Fruit fly (Drosophila melanogaster) whole organism, embryonic: ENCODE results near the gene Ldaf1.

ENCODE experiments used
- Ada2b ChIP-seq: fragments of 200-800 bp; sonication (Bioruptor generic); IDR thresholded peaks from 2 replicates; pipeline ENCODE4 v1.3.6; 2022; ENCODE audit warnings: missing biosample characterization, missing genetic modification characterization
- CG10565 ChIP-seq: fragments of 200-800 bp; sonication (Bioruptor generic); optimal IDR thresholded peaks from 3 replicates; lab custom pipeline; 2016; ENCODE audit warnings: missing biosample characterization, mild to moderate bottlenecking, missing genetic modification characterization
- CG11456 ChIP-seq: fragments of 200-800 bp; sonication (Bioruptor generic); IDR thresholded peaks from 3 replicates; pipeline ENCODE4 v1.3.6; 2022; ENCODE audit warnings: missing biosample characterization, missing genetic modification characterization
- CG11504 ChIP-seq: fragments of 200-800 bp; sonication (Bioruptor generic); optimal IDR thresholded peaks from 3 replicates; lab custom pipeline; 2019; ENCODE audit warnings: missing biosample characterization, mild to moderate bottlenecking, missing genetic modification characterization, moderate library complexity
- CG12299 ChIP-seq: fragments of 200-800 bp; sonication (Bioruptor generic); optimal IDR thresholded peaks from 2 replicates; lab custom pipeline; 2018; ENCODE audit warnings: missing biosample characterization, mild to moderate bottlenecking, missing genetic modification characterization
- CG12942 ChIP-seq: fragments of 200-800 bp; sonication (Bioruptor generic); optimal IDR thresholded peaks from 3 replicates; lab custom pipeline; 2016; ENCODE audit warnings: missing biosample characterization, missing genetic modification characterization
- CG13296 ChIP-seq: fragments of 200-800 bp; sonication (Bioruptor generic); optimal IDR thresholded peaks from 3 replicates; lab custom pipeline; 2018; ENCODE audit warnings: missing biosample characterization, mild to moderate bottlenecking, missing genetic modification characterization
- CG14860 ChIP-seq: fragments of 200-800 bp; sonication (Bioruptor generic); IDR thresholded peaks from 3 replicates; pipeline ENCODE4 v1.3.6; 2022; ENCODE audit warnings: missing biosample characterization, missing genetic modification characterization; ENCODE audit not compliant: partially characterized antibody
- CG17385 ChIP-seq: fragments of 200-800 bp; sonication (Bioruptor generic); optimal IDR thresholded peaks from 3 replicates; lab custom pipeline; 2018; ENCODE audit warnings: missing biosample characterization, mild to moderate bottlenecking, missing genetic modification characterization
- CG2875 ChIP-seq: fragments of 200-800 bp; sonication (Bioruptor generic); optimal IDR thresholded peaks from 2 replicates; lab custom pipeline; 2017; ENCODE audit warnings: missing biosample characterization, mild to moderate bottlenecking, missing genetic modification characterization, missing genetic modification reagents
- CG5180 ChIP-seq: fragments of 200-800 bp; sonication (Bioruptor generic); optimal IDR thresholded peaks from 3 replicates; lab custom pipeline; 2017; ENCODE audit warnings: missing biosample characterization, missing genetic modification characterization, mild to moderate bottlenecking, moderate library complexity, missing genetic modification reagents
- CG7357 ChIP-seq: fragments of 200-800 bp; sonication (Bioruptor generic); IDR thresholded peaks from 3 replicates; pipeline ENCODE4 v1.3.6; 2022; ENCODE audit warnings: missing biosample characterization, missing genetic modification characterization
- CG7786 ChIP-seq: fragments of 200-800 bp; sonication (Bioruptor generic); optimal IDR thresholded peaks from 2 replicates; lab custom pipeline; 2016; ENCODE audit warnings: missing biosample characterization, missing genetic modification characterization
- CG9876 ChIP-seq: fragments of 200-800 bp; sonication (Bioruptor generic); optimal IDR thresholded peaks from 2 replicates; lab custom pipeline; 2016; ENCODE audit warnings: missing biosample characterization, missing genetic modification characterization
- CG9932 ChIP-seq: fragments of 200-800 bp; sonication (Bioruptor generic); IDR thresholded peaks from 2 replicates; pipeline ENCODE4 v1.3.6; 2022; ENCODE audit warnings: missing biosample characterization, missing genetic modification characterization
- CrebB ChIP-seq: fragments of 200-800 bp; sonication (Bioruptor generic); optimal IDR thresholded peaks from 3 replicates; lab custom pipeline; 2018; ENCODE audit warnings: missing biosample characterization, mild to moderate bottlenecking, missing genetic modification characterization
- Dbx ChIP-seq: fragments of 200-800 bp; sonication (Bioruptor generic); IDR thresholded peaks from 3 replicates; pipeline ENCODE4 v1.3.6; 2022; ENCODE audit warnings: missing biosample characterization, missing genetic modification characterization
- Gug ChIP-seq: fragments of 200-800 bp; sonication (Bioruptor generic); IDR thresholded peaks from 4 replicates; pipeline ENCODE4 v1.3.6; 2022; ENCODE audit warnings: missing biosample characterization, missing genetic modification characterization
- HmgZ ChIP-seq: fragments of 200-800 bp; sonication (Bioruptor generic); optimal IDR thresholded peaks from 2 replicates; lab custom pipeline; 2018; ENCODE audit warnings: missing biosample characterization, mild to moderate bottlenecking, missing genetic modification characterization
- Hmx ChIP-seq: fragments of 200-800 bp; sonication (Bioruptor generic); optimal IDR thresholded peaks from 2 replicates; lab custom pipeline; 2016; ENCODE audit warnings: missing biosample characterization, missing genetic modification characterization
- Hr39 ChIP-seq: fragments of >200 bp; optimal IDR thresholded peaks from 2 replicates; lab custom pipeline; 2017
- Jarid2 ChIP-seq: fragments of 200-800 bp; sonication (Bioruptor generic); optimal IDR thresholded peaks from 3 replicates; lab custom pipeline; 2017; ENCODE audit warnings: mild to moderate bottlenecking, missing biosample characterization, missing genetic modification reagents, missing genetic modification characterization
- PHDP ChIP-seq: fragments of 200-800 bp; sonication (Bioruptor generic); optimal IDR thresholded peaks from 3 replicates; lab custom pipeline; 2018; ENCODE audit warnings: missing biosample characterization, mild to moderate bottlenecking, missing genetic modification characterization, moderate library complexity
- Sin3A ChIP-seq: fragments of >200 bp; optimal IDR thresholded peaks from 2 replicates; lab custom pipeline; 2018
- Trl ChIP-seq, 3 experiments: fragments of >200 bp in 2 of 3; fragments of 200-800 bp in 1 of 3; sonication (Bioruptor generic) in 1 of 3; optimal IDR thresholded peaks; 2 replicates in 1 of 3; 3 replicates in 2 of 3; lab custom pipeline; 2016 to 2017; ENCODE audit warnings: missing biosample characterization in 1 of 3, missing genetic modification characterization in 1 of 3
- Xbp1 ChIP-seq: fragments of 200-800 bp; sonication (Bioruptor generic); optimal IDR thresholded peaks from 3 replicates; lab custom pipeline; 2016; ENCODE audit warnings: missing biosample characterization, mild to moderate bottlenecking, missing genetic modification characterization
- YL-1 ChIP-seq: fragments of 200-800 bp; sonication (Bioruptor generic); optimal IDR thresholded peaks from 3 replicates; lab custom pipeline; 2017; ENCODE audit warnings: missing biosample characterization, mild to moderate bottlenecking, missing genetic modification characterization
- caup ChIP-seq: fragments of 200-800 bp; sonication (Bioruptor generic); optimal IDR thresholded peaks from 3 replicates; lab custom pipeline; 2017; ENCODE audit warnings: missing biosample characterization, mild to moderate bottlenecking, missing genetic modification characterization, moderate library complexity; ENCODE audit not compliant: severe bottlenecking
- chinmo ChIP-seq: fragments of 200-800 bp; sonication (Bioruptor generic); IDR thresholded peaks from 4 replicates; pipeline ENCODE4 v1.3.6; 2022; ENCODE audit warnings: missing biosample characterization, missing genetic modification characterization; ENCODE audit not compliant: partially characterized antibody
- da ChIP-seq: fragments of 200-800 bp; sonication (Bioruptor generic); optimal IDR thresholded peaks from 2 replicates; lab custom pipeline; 2016; ENCODE audit warnings: missing biosample characterization, missing genetic modification characterization
- dpn ChIP-seq, 2 experiments: fragments of 200-800 bp; sonication (Bioruptor generic); optimal IDR thresholded peaks; 3 replicates each; lab custom pipeline; 2016; ENCODE audit warnings: missing biosample characterization in 2 of 2, missing genetic modification characterization in 2 of 2
- emc ChIP-seq: fragments of 200-800 bp; sonication (Bioruptor generic); optimal IDR thresholded peaks from 2 replicates; lab custom pipeline; 2016; ENCODE audit warnings: missing biosample characterization, missing genetic modification characterization
- ewg ChIP-seq: fragments of 200-800 bp; sonication (Bioruptor generic); optimal IDR thresholded peaks from 3 replicates; lab custom pipeline; 2017; ENCODE audit warnings: mild to moderate bottlenecking, missing biosample characterization, missing genetic modification reagents, missing genetic modification characterization
- insv ChIP-seq, 2 experiments: fragments of 200-800 bp; sonication (Bioruptor generic); optimal IDR thresholded peaks; 3 replicates each; lab custom pipeline; 2016 to 2018; ENCODE audit warnings: missing biosample characterization in 2 of 2, missing genetic modification characterization in 2 of 2
- kni ChIP-seq: fragments of 200-800 bp; sonication (Bioruptor generic); optimal IDR thresholded peaks from 3 replicates; lab custom pipeline; 2017; ENCODE audit warnings: mild to moderate bottlenecking, missing biosample characterization, missing genetic modification reagents, missing genetic modification characterization
- lab ChIP-seq: fragments of 200-800 bp; sonication (Bioruptor generic); optimal IDR thresholded peaks from 3 replicates; lab custom pipeline; 2017; ENCODE audit warnings: missing biosample characterization, missing genetic modification characterization, mild to moderate bottlenecking, moderate library complexity, missing genetic modification reagents
- mirr ChIP-seq: fragments of 200-800 bp; sonication (Bioruptor generic); optimal IDR thresholded peaks from 3 replicates; lab custom pipeline; 2018; ENCODE audit warnings: missing biosample characterization, mild to moderate bottlenecking, missing genetic modification characterization
- nom ChIP-seq: fragments of 200-800 bp; sonication (Bioruptor generic); optimal IDR thresholded peaks from 2 replicates; lab custom pipeline; 2017; ENCODE audit warnings: missing biosample characterization, missing genetic modification characterization, mild to moderate bottlenecking, moderate library complexity, missing genetic modification reagents
- pnt ChIP-seq: fragments of 200-800 bp; sonication (Bioruptor generic); optimal IDR thresholded peaks from 3 replicates; lab custom pipeline; 2016; ENCODE audit warnings: missing biosample characterization, missing genetic modification characterization
- prd ChIP-seq, 3 experiments: fragments of >200 bp in 2 of 3; fragments of 200-800 bp in 1 of 3; sonication (Bioruptor generic) in 1 of 3; optimal IDR thresholded peaks in 2 of 3; IDR thresholded peaks in 1 of 3; 2 replicates in 2 of 3; 3 replicates in 1 of 3; pipeline versions ENCODE4 v1.3.6 to Lab custom; 2017 to 2022; ENCODE audit warnings: missing biosample characterization in 1 of 3, missing genetic modification characterization in 1 of 3
- so ChIP-seq: fragments of 200-800 bp; sonication (Bioruptor generic); IDR thresholded peaks from 3 replicates; pipeline ENCODE4 v1.3.6; 2022; ENCODE audit warnings: missing biosample characterization, missing genetic modification characterization
- ssp ChIP-seq: fragments of 200-800 bp; sonication (Bioruptor generic); IDR thresholded peaks from 2 replicates; pipeline ENCODE4 v1.3.6; 2022; ENCODE audit warnings: missing biosample characterization, missing genetic modification characterization
- stc ChIP-seq: fragments of 200-800 bp; sonication (Bioruptor generic); IDR thresholded peaks from 2 replicates; pipeline ENCODE4 v1.3.6; 2022; ENCODE audit warnings: missing biosample characterization, missing genetic modification characterization
- tap ChIP-seq: fragments of 200-800 bp; optimal IDR thresholded peaks from 3 replicates; lab custom pipeline; 2019; ENCODE audit warnings: missing biosample characterization, mild to moderate bottlenecking, missing genetic modification characterization, moderate library complexity
- twi ChIP-seq: fragments of 200-800 bp; optimal IDR thresholded peaks from 2 replicates; lab custom pipeline; 2019; ENCODE audit warnings: missing biosample characterization, mild to moderate bottlenecking, missing genetic modification characterization, moderate library complexity
- unpg ChIP-seq: fragments of 200-800 bp; sonication (Bioruptor generic); optimal IDR thresholded peaks from 3 replicates; lab custom pipeline; 2018; ENCODE audit warnings: missing biosample characterization, mild to moderate bottlenecking, missing genetic modification characterization, moderate library complexity
- vfl ChIP-seq: fragments of 200-800 bp; sonication (Bioruptor generic); optimal IDR thresholded peaks from 2 replicates; lab custom pipeline; 2016; ENCODE audit warnings: missing biosample characterization, missing genetic modification characterization
- vnd ChIP-seq: fragments of 200-800 bp; sonication (Bioruptor generic); IDR thresholded peaks from 3 replicates; pipeline ENCODE4 v1.3.6; 2022; ENCODE audit warnings: missing biosample characterization, missing genetic modification characterization; ENCODE audit not compliant: partially characterized antibody
- zf30C ChIP-seq: fragments of 200-800 bp; sonication (Bioruptor generic); optimal IDR thresholded peaks from 3 replicates; lab custom pipeline; 2018; ENCODE audit warnings: missing biosample characterization, mild to moderate bottlenecking, missing genetic modification characterization

Ldaf1 gene

dm6 chrX:1889926-1890325, 11.8 kb downstream of the Ldaf1 start, which contains the start of the genes trr and mRpL16 (continued):
- TF ChIP-seq so (no peak), CG9932 (peak; percentile 66), zf30C (GFP tag; lab: Kevin White, UChicago) (no peak), prd (optimal IDR thresholded peaks at IDR 0.05; lab: Kevin White, UChicago) (no peak), prd (GFP tag; IDR thresholded peaks at IDR 0.05; lab: Robert Waterston, UW) (peak; percentile 58; the same call in 2 of the 3 replicates), CG12942 (GFP tag; lab: Kevin White, UChicago) (peak; percentile 6), HmgZ (peak; percentile 31), Gug (GFP tag; lab: Robert Waterston, UW) (peak; percentile 30; the same call in 1 of the 4 replicates), CG17385 (GFP tag; lab: Kevin White, UChicago) (no peak), vnd (GFP tag; lab: Robert Waterston, UW) (peak; percentile 71), lab (GFP tag; lab: Kevin White, UChicago) (no peak), Hmx (GFP tag; lab: Kevin White, UChicago) (no peak), CG11456 (GFP tag; lab: Robert Waterston, UW) (0 out of 3 replicates have a peak, but pooled peaks have one; percentile 46), mirr (GFP tag; lab: Kevin White, UChicago) (peak; percentile 40), Dbx (GFP tag; lab: Robert Waterston, UW) (peak; percentile 71), dpn (GFP tag; optimal IDR thresholded peaks at IDR 0.05; lab: Kevin White, UChicago) (peak; percentile 33 to 39), ewg (GFP tag; lab: Kevin White, UChicago) (peak; percentile 4), ssp (peak; percentile 88), Trl (optimal IDR thresholded peaks at IDR 0.05; lab: Kevin White, UChicago) (no peak), Trl (GFP tag; optimal IDR thresholded peaks at IDR 0.05; lab: Kevin White, UChicago) (peak; percentile 24), CG7786 (GFP tag; lab: Kevin White, UChicago) (peak; percentile 58), Sin3A (peak; percentile 97), CG5180 (GFP tag; lab: Kevin White, UChicago) (no peak), vfl (GFP tag; lab: Kevin White, UChicago) (no peak), unpg (GFP tag; lab: Kevin White, UChicago) (peak; percentile 39), CrebB (tag; lab: Kevin White, UChicago) (peak; percentile 2), CG9876 (GFP tag; lab: Kevin White, UChicago) (no peak), tap (tag; lab: Kevin White, UChicago) (no peak), Jarid2 (GFP tag; lab: Kevin White, UChicago) (no peak), emc (GFP tag; lab: Kevin White, UChicago) (no peak), caup (GFP tag; lab: Kevin White, UChicago) (peak; percentile 36), twi (tag; lab: Kevin White, UChicago) (peak; percentile 39), CG10565 (GFP tag; lab: Kevin White, UChicago) (no peak), Ada2b (GFP tag; lab: Robert Waterston, UW) (no peak), CG7357 (GFP tag; lab: Robert Waterston, UW) (0 out of 3 replicates have a peak, but pooled peaks have one; percentile 30), pnt (GFP tag; lab: Kevin White, UChicago) (peak; percentile 3), kni (no peak), stc (GFP tag; lab: Robert Waterston, UW) (no peak), chinmo (GFP tag; lab: Robert Waterston, UW) (0 out of 4 replicates have a peak, but pooled peaks have one; percentile 59), PHDP (tag; lab: Kevin White, UChicago) (no peak), CG11504 (tag; lab: Kevin White, UChicago) (peak; percentile 90), insv (GFP tag; optimal IDR thresholded peaks at IDR 0.05; lab: Kevin White, UChicago) (peak in 1 of 2 experiments; percentile 16), nom (GFP tag; lab: Kevin White, UChicago) (no peak), YL-1 (GFP tag; lab: Kevin White, UChicago) (peak; percentile 86), CG14860 (GFP tag; lab: Robert Waterston, UW) (peak; percentile 28; the same call in 1 of the 3 replicates), CG13296 (GFP tag; lab: Kevin White, UChicago) (no peak), CG2875 (no peak), Hr39 (lab: Kevin White, UChicago) (no peak), Xbp1 (peak; percentile 20), da (GFP tag; lab: Kevin White, UChicago) (no peak), CG12299 (tag; lab: Kevin White, UChicago) (peak; percentile 39)
